Fruit fly (Drosophila melanogaster): ENCODE data around the gene norpA.
A peak's percentile ranks its signal among the peaks of the same experiment; 100 is the strongest.

dm6 chrX:4391326-4391761 is 68.9 kb downstream of the norpA start:
- TF ChIP-seq CG11902 (GFP tag; optimal IDR thresholded peaks at IDR 0.05), result peak; percentile 57
- TF ChIP-seq CG8319 (GFP tag; optimal IDR thresholded peaks at IDR 0.05), result peak; percentile 61
- TF ChIP-seq Met (GFP tag; optimal IDR thresholded peaks at IDR 0.05), result peak; percentile 83

Data from whole organism, prepupa.